Worm (Caenorhabditis elegans) whole organism, L1 larva: ENCODE results near the gene M163.21.
A peak's percentile ranks its signal among the peaks of the same experiment; 100 is the strongest.

ENCODE experiments used
- C04F5.9 ChIP-seq: sonication (generic microtip); optimal IDR thresholded peaks from 2 replicates; lab custom pipeline; 2016; ENCODE audit warnings: missing genetic modification characterization, missing compliant biosample characterization
- C16A3.4 ChIP-seq: fragments of 150-350 bp; optimal IDR thresholded peaks from 2 replicates; lab custom pipeline; 2014; ENCODE audit warnings: missing biosample characterization, missing genetic modification characterization
- C34B4.2 ChIP-seq: sonication (generic microtip); optimal IDR thresholded peaks from 2 replicates; lab custom pipeline; 2017; ENCODE audit warnings: mild to moderate bottlenecking, missing genetic modification characterization, missing compliant biosample characterization
- F16B12.6 ChIP-seq: fragments of 150-350 bp; optimal IDR thresholded peaks from 2 replicates; lab custom pipeline; 2014; ENCODE audit warnings: missing biosample characterization, missing genetic modification characterization
- aha-1 ChIP-seq: fragments of 150-350 bp; optimal IDR thresholded peaks from 2 replicates; lab custom pipeline; 2014; ENCODE audit warnings: missing biosample characterization, missing genetic modification characterization
- aly-2 ChIP-seq: fragments of 150-350 bp; optimal IDR thresholded peaks from 2 replicates; lab custom pipeline; 2014; ENCODE audit warnings: missing biosample characterization, missing genetic modification characterization
- ama-1 ChIP-seq: fragments of 150-350 bp; optimal IDR thresholded peaks from 2 replicates; lab custom pipeline; 2014
- blmp-1 ChIP-seq: fragments of 150-350 bp; optimal IDR thresholded peaks from 2 replicates; lab custom pipeline; 2014; ENCODE audit warnings: missing biosample characterization, missing genetic modification characterization
- ceh-8 ChIP-seq: fragments of 200-800 bp; sonication (Bioruptor generic); optimal IDR thresholded peaks from 2 replicates; lab custom pipeline; 2018; ENCODE audit warnings: mild to moderate bottlenecking, missing genetic modification characterization, moderate library complexity, missing compliant biosample characterization
- ceh-82 ChIP-seq, 3 experiments: fragments of 150-350 bp in 1 of 3; sonication (generic microtip) in 2 of 3; optimal IDR thresholded peaks; 2 replicates each; lab custom pipeline; 2014 to 2017; ENCODE audit warnings: missing biosample characterization in 3 of 3, missing genetic modification characterization in 3 of 3
- efl-3 ChIP-seq: fragments of 200-800 bp; sonication (Bioruptor generic); optimal IDR thresholded peaks from 2 replicates; lab custom pipeline; 2018; ENCODE audit warnings: mild to moderate bottlenecking, missing genetic modification characterization, missing compliant biosample characterization
- egl-27 ChIP-seq, 2 experiments: fragments of 150-350 bp in 1 of 2; sonication (generic microtip); optimal IDR thresholded peaks; 3 replicates each; lab custom pipeline; 2017 to 2018; ENCODE audit warnings: missing biosample characterization in 2 of 2, missing genetic modification characterization in 2 of 2, missing genetic modification reagents in 2 of 2
- elt-3 ChIP-seq, 6 experiments: fragments of 150-350 bp in 1 of 6; sonication (generic microtip); optimal IDR thresholded peaks; 2 replicates each; lab custom pipeline; 2017 to 2018; ENCODE audit warnings: missing biosample characterization in 6 of 6, missing genetic modification characterization in 6 of 6, inconsistent platforms in 1 of 6
- ets-5 ChIP-seq: fragments of 200-800 bp; sonication (Bioruptor generic); IDR thresholded peaks from 2 replicates; pipeline ENCODE4 v1.3.6; 2022; ENCODE audit warnings: missing genetic modification characterization, missing compliant biosample characterization
- fkh-8 ChIP-seq: sonication (generic microtip); optimal IDR thresholded peaks from 2 replicates; lab custom pipeline; 2016; ENCODE audit warnings: mild to moderate bottlenecking, missing genetic modification characterization, missing compliant biosample characterization
- grh-1 ChIP-seq: fragments of 200-800 bp; sonication (Bioruptor generic); IDR thresholded peaks from 2 replicates; pipeline ENCODE4 v1.3.6; 2022; ENCODE audit warnings: missing genetic modification reagents, missing genetic modification characterization, missing compliant biosample characterization
- irx-1 ChIP-seq: sonication (generic microtip); optimal IDR thresholded peaks from 2 replicates; lab custom pipeline; 2016; ENCODE audit warnings: missing genetic modification characterization, missing compliant biosample characterization
- isw-1 ChIP-seq: fragments of 200-800 bp; sonication (Bioruptor generic); IDR thresholded peaks from 2 replicates; pipeline ENCODE4 v1.3.6; 2022; ENCODE audit warnings: missing genetic modification characterization, missing compliant biosample characterization
- jun-1 ChIP-seq: fragments of 150-350 bp; optimal IDR thresholded peaks from 2 replicates; lab custom pipeline; 2014; ENCODE audit warnings: missing biosample characterization, missing genetic modification reagents, missing genetic modification characterization
- lin-13 ChIP-seq: fragments of 150-350 bp; optimal IDR thresholded peaks from 2 replicates; lab custom pipeline; 2014; ENCODE audit warnings: missing biosample characterization, missing genetic modification reagents, missing genetic modification characterization
- lin-14 ChIP-seq: fragments of 200-800 bp; sonication (Bioruptor generic); optimal IDR thresholded peaks from 2 replicates; lab custom pipeline; 2018; ENCODE audit warnings: mild to moderate bottlenecking, missing genetic modification characterization, moderate library complexity, missing compliant biosample characterization
- lin-15B ChIP-seq: fragments of 150-350 bp; sonication (generic microtip); optimal IDR thresholded peaks from 3 replicates; lab custom pipeline; 2014; ENCODE audit warnings: missing biosample characterization, missing genetic modification characterization
- lin-35 ChIP-seq, 2 experiments: fragments of 150-350 bp; optimal IDR thresholded peaks; 2 replicates each; lab custom pipeline; 2014; ENCODE audit warnings: missing biosample characterization in 2 of 2, missing genetic modification characterization in 2 of 2, missing genetic modification reagents in 2 of 2
- lin-39 ChIP-seq: fragments of 150-350 bp; optimal IDR thresholded peaks from 2 replicates; lab custom pipeline; 2014; ENCODE audit warnings: missing biosample characterization, missing genetic modification reagents, missing genetic modification characterization
- lsy-2 ChIP-seq, 2 experiments: fragments of 150-350 bp; optimal IDR thresholded peaks; 2 replicates each; lab custom pipeline; 2014; ENCODE audit warnings: missing biosample characterization in 2 of 2, missing genetic modification characterization in 2 of 2
- mdl-1 ChIP-seq, 2 experiments: fragments of 150-350 bp; optimal IDR thresholded peaks; 2 replicates each; lab custom pipeline; 2014 to 2017; ENCODE audit warnings: missing biosample characterization in 2 of 2, missing genetic modification characterization in 2 of 2, inconsistent platforms in 1 of 2
- mef-2 ChIP-seq: fragments of 150-350 bp; optimal IDR thresholded peaks from 2 replicates; lab custom pipeline; 2014; ENCODE audit warnings: missing biosample characterization, missing genetic modification characterization
- mep-1 ChIP-seq: fragments of 150-350 bp; optimal IDR thresholded peaks from 2 replicates; lab custom pipeline; 2014; ENCODE audit warnings: missing biosample characterization, missing genetic modification characterization
- nhr-11 ChIP-seq: fragments of 150-350 bp; optimal IDR thresholded peaks from 2 replicates; lab custom pipeline; 2014; ENCODE audit warnings: missing biosample characterization, missing genetic modification characterization
- nhr-12 ChIP-seq: sonication (generic microtip); optimal IDR thresholded peaks from 2 replicates; lab custom pipeline; 2017; ENCODE audit warnings: missing biosample characterization, missing genetic modification characterization
- nhr-20 ChIP-seq: sonication (generic microtip); optimal IDR thresholded peaks from 2 replicates; lab custom pipeline; 2016; ENCODE audit warnings: mild to moderate bottlenecking, missing genetic modification characterization, missing compliant biosample characterization
- nhr-28 ChIP-seq: fragments of 150-350 bp; optimal IDR thresholded peaks from 2 replicates; lab custom pipeline; 2014; ENCODE audit warnings: missing biosample characterization, missing genetic modification characterization
- nhr-71 ChIP-seq: sonication (generic microtip); optimal IDR thresholded peaks from 2 replicates; lab custom pipeline; 2016; ENCODE audit warnings: mild to moderate bottlenecking, missing genetic modification characterization, moderate library complexity, missing compliant biosample characterization
- nhr-76 ChIP-seq: sonication (generic microtip); optimal IDR thresholded peaks from 2 replicates; lab custom pipeline; 2017; ENCODE audit warnings: missing biosample characterization, missing genetic modification characterization
- nhr-77 ChIP-seq: fragments of 150-350 bp; optimal IDR thresholded peaks from 2 replicates; lab custom pipeline; 2014; ENCODE audit warnings: missing biosample characterization, missing genetic modification characterization
- nhr-84 ChIP-seq: sonication (generic microtip); optimal IDR thresholded peaks from 2 replicates; lab custom pipeline; 2017; ENCODE audit warnings: missing biosample characterization, missing genetic modification characterization
- nhr-85 ChIP-seq: sonication (generic microtip); peaks from one replicate; lab custom pipeline; 2016; ENCODE audit warnings: missing genetic modification characterization, inconsistent platforms, missing compliant biosample characterization
- nhr-90 ChIP-seq: sonication (generic microtip); optimal IDR thresholded peaks from 2 replicates; lab custom pipeline; 2016; ENCODE audit warnings: mild to moderate bottlenecking, missing genetic modification characterization, missing compliant biosample characterization; ENCODE audit not compliant: poor library complexity
- pag-3 ChIP-seq: sonication (generic microtip); optimal IDR thresholded peaks from 2 replicates; lab custom pipeline; 2017; ENCODE audit warnings: missing genetic modification characterization, mild to moderate bottlenecking, missing compliant biosample characterization, antibody characterized with exemption, borderline replicate concordance; ENCODE audit not compliant: insufficient read depth
- snpc-4 ChIP-seq: fragments of 150-350 bp; optimal IDR thresholded peaks from 2 replicates; lab custom pipeline; 2014; ENCODE audit warnings: missing biosample characterization, missing genetic modification characterization
- snu-23 ChIP-seq: sonication (generic microtip); optimal IDR thresholded peaks from 2 replicates; lab custom pipeline; 2016; ENCODE audit warnings: missing genetic modification characterization, missing compliant biosample characterization
- sox-4 ChIP-seq: sonication (generic microtip); optimal IDR thresholded peaks from 2 replicates; lab custom pipeline; 2016; ENCODE audit warnings: missing genetic modification characterization, missing compliant biosample characterization
- sup-37 ChIP-seq: fragments of 200-800 bp; sonication (Bioruptor generic); optimal IDR thresholded peaks from 2 replicates; lab custom pipeline; 2018; ENCODE audit warnings: mild to moderate bottlenecking, missing genetic modification characterization, missing compliant biosample characterization
- tbx-2 ChIP-seq: sonication (generic microtip); optimal IDR thresholded peaks from 2 replicates; lab custom pipeline; 2016; ENCODE audit warnings: missing genetic modification characterization, missing compliant biosample characterization
- tlp-1 ChIP-seq: fragments of 150-350 bp; optimal IDR thresholded peaks from 2 replicates; lab custom pipeline; 2014; ENCODE audit warnings: missing biosample characterization, missing genetic modification characterization
- unc-130 ChIP-seq: fragments of 150-350 bp; optimal IDR thresholded peaks from 2 replicates; lab custom pipeline; 2017; ENCODE audit warnings: missing biosample characterization, missing genetic modification characterization, inconsistent platforms
- unc-30 ChIP-seq: sonication (generic microtip); optimal IDR thresholded peaks from 2 replicates; lab custom pipeline; 2017; ENCODE audit warnings: missing biosample characterization, missing genetic modification characterization
- xbp-1 ChIP-seq: sonication (generic microtip); optimal IDR thresholded peaks from 2 replicates; lab custom pipeline; 2016; ENCODE audit warnings: missing genetic modification characterization, missing compliant biosample characterization
- zip-4 ChIP-seq: fragments of 200-800 bp; sonication (Bioruptor generic); optimal IDR thresholded peaks from 2 replicates; lab custom pipeline; 2018; ENCODE audit warnings: mild to moderate bottlenecking, missing genetic modification characterization, moderate library complexity, missing compliant biosample characterization
- ztf-4 ChIP-seq: fragments of 150-350 bp; optimal IDR thresholded peaks from 2 replicates; lab custom pipeline; 2014; ENCODE audit warnings: missing biosample characterization, missing genetic modification characterization

M163.21 gene

ce11 chrX:14487333-14487732, 20.7 kb downstream of the M163.21 start:
- TF ChIP-seq mep-1 (tag; lab: Kevin White, UChicago) (peak; percentile 30), jun-1 (tag; lab: Kevin White, UChicago) (no peak), fkh-8 (tag; lab: Kevin White, UChicago) (no peak), pag-3 (tag; lab: Kevin White, UChicago) (no peak), nhr-85 (peak; percentile 89), C04F5.9 (no peak), aha-1 (tag; lab: Kevin White, UChicago) (no peak), F16B12.6 (no peak), nhr-71 (tag; lab: Kevin White, UChicago) (peak; percentile 31), blmp-1 (tag; lab: Kevin White, UChicago) (no peak), grh-1 (GFP tag; lab: Robert Waterston, UW) (no peak), mef-2 (tag; lab: Kevin White, UChicago) (no peak), sup-37 (GFP tag; lab: Kevin White, UChicago) (no peak), ama-1 (lab: Kevin White, UChicago) (no peak), ceh-82 (tag; optimal IDR thresholded peaks at IDR 0.05; lab: Kevin White, UChicago) (no peak), nhr-28 (no peak), tlp-1 (tag; lab: Kevin White, UChicago) (no peak), nhr-77 (tag; lab: Kevin White, UChicago) (no peak), nhr-20 (tag; lab: Kevin White, UChicago) (no peak), C34B4.2 (tag; lab: Kevin White, UChicago) (no peak), efl-3 (GFP tag; lab: Kevin White, UChicago) (peak; percentile 46), nhr-11 (tag; lab: Kevin White, UChicago) (no peak), lin-39 (tag; lab: Kevin White, UChicago) (peak; percentile 61), lin-13 (GFP tag; lab: Kevin White, UChicago) (no peak), nhr-90 (no peak), C16A3.4 (no peak), lin-14 (peak; percentile 34), sox-4 (no peak), tbx-2 (tag; lab: Kevin White, UChicago) (peak; percentile 2), unc-30 (tag; lab: Kevin White, UChicago) (no peak), irx-1 (tag; lab: Kevin White, UChicago) (peak; percentile 51)

- TF ChIP-seq nhr-77 (tag; lab: Kevin White, UChicago): no peak
- no peak for TF ChIP-seq nhr-76
- no peak for TF ChIP-seq snpc-4
- TF ChIP-seq isw-1 (GFP tag; lab: Robert Waterston, UW): no peak
- no peak for TF ChIP-seq C34B4.2 (tag; lab: Kevin White, UChicago)
- TF ChIP-seq lin-15B (tag; lab: Kevin White, UChicago): no peak
Observed at ce11 chrX:14487832-14488231, 21.2 kb downstream of the M163.21 start.

DNA sequence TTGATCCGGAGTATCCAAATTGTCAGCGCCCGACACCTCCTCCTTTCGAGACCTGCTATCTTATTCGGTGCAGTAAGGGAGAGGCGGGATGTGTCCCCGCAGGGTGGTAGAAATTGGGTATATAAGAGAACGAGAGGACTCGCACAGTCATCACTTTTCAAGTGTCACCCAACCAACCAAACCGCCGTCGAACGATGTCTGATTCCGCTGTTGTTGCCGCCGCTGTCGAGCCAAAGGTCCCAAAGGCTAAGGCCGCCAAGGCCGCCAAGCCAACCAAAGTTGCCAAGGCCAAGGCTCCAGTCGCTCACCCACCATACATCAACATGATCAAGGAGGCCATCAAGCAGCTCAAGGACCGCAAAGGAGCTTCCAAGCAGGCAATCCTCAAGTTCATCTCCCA, 23.3 kb downstream of the M163.21 start, which contains the start of gene his-24:
TSS of gene his-24 (plus strand) at position 150 of the 400 bp plus-strand sequence.
- TF ChIP-seq lin-35 (GFP tag; optimal IDR thresholded peaks at IDR 0.05; lab: Kevin White, UChicago) (peak; percentile 39 to 73), C16A3.4 (peak; percentile 80), sup-37 (GFP tag; lab: Kevin White, UChicago) (peak; percentile 43), snu-23 (GFP tag; lab: Kevin White, UChicago) (peak; percentile 73), mdl-1 (tag; optimal IDR thresholded peaks at IDR 0.05; lab: Kevin White, UChicago) (peak in 1 of 2 experiments; percentile 46), lin-39 (tag; lab: Kevin White, UChicago) (peak; percentile 14), tlp-1 (tag; lab: Kevin White, UChicago) (no peak), xbp-1 (peak; percentile 68), jun-1 (tag; lab: Kevin White, UChicago) (peak; percentile 83), lsy-2 (tag; optimal IDR thresholded peaks at IDR 0.05; lab: Kevin White, UChicago) (peak; percentile 52 to 66), nhr-85 (peak; percentile 85), ceh-8 (GFP tag; lab: Kevin White, UChicago) (peak; percentile 52), zip-4 (no peak), ets-5 (no peak), fkh-8 (tag; lab: Kevin White, UChicago) (peak; percentile 72), nhr-28 (no peak), nhr-84 (tag; lab: Kevin White, UChicago) (no peak), nhr-77 (tag; lab: Kevin White, UChicago) (peak; percentile 55), sox-4 (no peak), F16B12.6 (peak; percentile 28), ztf-4 (no peak), egl-27 (tag; optimal IDR thresholded peaks at IDR 0.05; lab: Kevin White, UChicago) (no peak), unc-130 (tag; lab: Kevin White, UChicago) (no peak), elt-3 (tag; optimal IDR thresholded peaks at IDR 0.05; lab: Kevin White, UChicago) (peak in 2 of 6 experiments; percentile 9 to 56), lin-15B (tag; lab: Kevin White, UChicago) (no peak), aly-2 (tag; lab: Kevin White, UChicago) (no peak), nhr-12 (tag; lab: Kevin White, UChicago) (no peak), nhr-76 (no peak)
